Fruit fly (Drosophila melanogaster) Kc167 (cell line): Measurements from ENCODE around the gene CG5849.

Experiments
- Myc ChIP-seq: fragments of >200 bp; optimal IDR thresholded peaks from 2 replicates; lab custom pipeline; 2017; ENCODE audit warnings: missing external identifiers
- Sin3A ChIP-seq: fragments of >200 bp; optimal IDR thresholded peaks from 2 replicates; lab custom pipeline; 2018; ENCODE audit warnings: missing external identifiers
- h ChIP-seq: fragments of >200 bp; optimal IDR thresholded peaks from 3 replicates; lab custom pipeline; 2018; ENCODE audit warnings: missing external identifiers
- insv ChIP-seq: fragments of >200 bp; optimal IDR thresholded peaks from 3 replicates; lab custom pipeline; 2018; ENCODE audit warnings: missing external identifiers
- psq ChIP-seq: fragments of >200 bp; optimal IDR thresholded peaks from 2 replicates; lab custom pipeline; 2017; ENCODE audit warnings: missing external identifiers
- ttk ChIP-seq: sonication (Bioruptor generic); optimal IDR thresholded peaks from 2 replicates; lab custom pipeline; 2017; ENCODE audit warnings: missing external identifiers

Gene CG5849

DNA sequence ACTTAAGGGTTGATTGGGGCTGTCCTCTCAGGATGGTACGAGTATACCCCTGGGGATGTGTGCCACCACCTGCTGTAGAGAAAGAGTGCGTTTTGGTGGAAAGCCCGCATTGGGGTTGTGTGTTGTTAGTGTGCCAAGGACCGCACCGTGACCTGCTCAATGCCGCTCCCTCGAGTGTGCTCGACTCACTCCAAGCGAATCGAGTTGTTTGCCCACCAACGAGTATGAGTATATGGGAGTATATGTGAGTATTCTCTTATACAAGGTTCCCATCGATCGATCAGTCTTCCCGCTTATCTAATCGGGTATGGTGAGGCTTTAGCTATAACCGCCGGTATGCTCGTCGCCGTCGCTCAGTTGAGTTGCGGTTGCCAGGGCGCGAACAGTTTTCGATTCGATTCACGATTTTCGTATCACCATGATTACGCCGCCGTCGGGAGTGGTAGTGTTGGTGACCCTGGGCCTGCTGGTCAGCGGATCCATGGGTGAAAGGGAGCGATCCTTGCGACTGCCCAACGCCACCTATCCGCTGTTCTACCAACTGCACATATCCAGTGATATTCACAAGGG lies at the start of gene CG5849:
Gene CG5849 (plus strand): TSS at position 356 of the 570 bp plus-strand sequence.
- TF ChIP-seq Myc (lab: Kevin White, UChicago): no peak
- TF ChIP-seq h (lab: Kevin White, UChicago): no peak
- no peak for TF ChIP-seq ttk
- no peak for TF ChIP-seq psq
- no peak for TF ChIP-seq insv (lab: Kevin White, UChicago)
- no peak for TF ChIP-seq Sin3A (lab: Kevin White, UChicago)

DNA sequence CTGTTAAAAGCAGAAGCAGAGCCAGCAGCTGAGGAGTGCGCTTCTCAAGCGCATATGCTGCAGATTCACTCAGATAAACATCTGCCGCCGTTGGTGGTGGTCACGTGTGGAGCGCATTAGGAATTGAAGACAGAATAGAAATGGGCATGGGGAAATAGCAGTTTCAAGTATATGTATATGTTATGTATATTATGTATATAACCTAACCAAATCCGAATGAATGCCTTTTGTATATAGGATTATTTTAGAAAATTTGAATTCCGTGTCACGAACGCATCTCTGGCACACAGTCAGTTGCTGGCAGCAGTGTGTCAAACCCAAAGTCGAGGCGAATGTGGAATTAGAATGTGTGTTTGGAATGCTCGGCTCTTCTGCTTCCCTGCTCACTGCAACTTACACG lies 48.8 kb upstream of the CG5849 start:
- TF ChIP-seq ttk: no peak
- no peak for TF ChIP-seq Myc (lab: Kevin White, UChicago)
- TF ChIP-seq psq: no peak
- no peak for TF ChIP-seq h (lab: Kevin White, UChicago)
- no peak for TF ChIP-seq Sin3A (lab: Kevin White, UChicago)
- TF ChIP-seq insv (lab: Kevin White, UChicago): no peak

DNA sequence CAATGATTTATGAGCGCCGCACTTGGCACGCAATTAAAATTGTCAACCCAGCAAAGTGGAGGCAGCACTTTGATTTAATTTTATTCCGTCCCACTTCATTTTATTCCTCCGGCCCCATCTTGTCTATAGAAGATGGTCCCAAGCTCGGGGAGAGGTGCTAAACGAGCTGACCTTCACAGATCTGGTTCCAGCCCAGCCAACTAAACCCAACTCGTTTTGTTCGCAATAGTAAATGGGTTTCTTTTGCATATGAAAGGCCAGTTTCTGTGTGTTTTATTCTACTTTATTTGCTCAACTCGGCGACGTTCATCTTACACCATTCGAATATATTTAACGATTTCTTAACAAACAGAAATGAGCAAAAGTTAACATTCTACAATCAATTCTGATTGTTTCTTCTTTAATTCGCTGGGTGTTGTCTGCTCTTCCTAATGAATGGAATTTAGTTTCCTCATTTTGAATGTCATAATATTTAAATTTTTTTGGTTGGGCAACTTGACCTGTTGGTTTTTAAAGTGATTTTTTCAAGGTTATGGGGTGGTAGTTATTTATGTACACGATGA lies 46.7 kb upstream of the CG5849 start:
- no peak for TF ChIP-seq psq
- TF ChIP-seq ttk: no peak
- TF ChIP-seq insv (lab: Kevin White, UChicago): no peak
- TF ChIP-seq Myc (lab: Kevin White, UChicago): no peak
- TF ChIP-seq h (lab: Kevin White, UChicago): no peak
- no peak for TF ChIP-seq Sin3A (lab: Kevin White, UChicago)

DNA sequence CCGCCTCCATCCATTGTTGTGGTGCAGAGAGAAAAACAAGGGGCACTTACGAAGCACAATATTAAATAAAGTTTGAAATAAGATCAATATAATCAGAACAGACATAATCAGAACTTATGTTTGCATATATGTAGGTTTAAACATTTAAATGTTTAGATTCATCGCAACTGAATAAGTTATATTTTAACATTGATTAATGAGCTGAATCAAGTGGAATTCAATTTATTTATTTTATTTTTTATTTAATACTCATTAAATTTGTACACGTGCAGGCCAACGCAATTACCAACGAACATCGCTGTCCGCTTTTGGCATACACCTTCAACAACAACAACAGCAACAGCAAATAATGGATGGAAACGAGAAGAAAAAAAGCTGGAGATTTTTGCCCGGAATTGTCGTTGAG lies 41.0 kb upstream of the CG5849 start:
- TF ChIP-seq psq: no peak
- no peak for TF ChIP-seq insv (lab: Kevin White, UChicago)
- TF ChIP-seq Sin3A (lab: Kevin White, UChicago): no peak
- no peak for TF ChIP-seq Myc (lab: Kevin White, UChicago)
- no peak for TF ChIP-seq ttk
- no peak for TF ChIP-seq h (lab: Kevin White, UChicago)

- TF ChIP-seq psq: no peak
- TF ChIP-seq ttk: no peak
- TF ChIP-seq insv (lab: Kevin White, UChicago): no peak
- no peak for TF ChIP-seq Myc (lab: Kevin White, UChicago)
- TF ChIP-seq h (lab: Kevin White, UChicago): no peak
- TF ChIP-seq Sin3A (lab: Kevin White, UChicago): no peak
These were observed 39.4 kb upstream of the CG5849 start for dm6 chr3R:21700458-21700857.

DNA sequence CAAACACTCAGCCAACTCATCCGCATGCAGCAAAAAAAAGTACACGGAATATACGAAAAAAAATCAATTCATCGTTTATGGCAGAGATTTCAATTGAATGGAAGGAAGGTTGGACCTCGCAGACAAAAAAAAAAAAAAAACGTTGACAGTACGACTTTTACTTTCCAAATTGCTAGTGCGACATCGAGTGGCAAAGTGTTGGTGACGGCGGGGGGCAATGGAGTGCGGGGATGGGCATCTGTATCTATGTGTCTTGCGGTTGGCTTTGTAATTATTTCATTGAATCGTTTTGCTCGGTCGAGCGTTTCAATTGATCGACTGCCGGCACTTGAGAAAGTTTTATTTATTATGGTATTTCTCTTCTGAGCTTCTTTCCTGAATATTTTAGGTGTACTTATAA lies 38.4 kb upstream of the CG5849 start:
- no peak for TF ChIP-seq Sin3A (lab: Kevin White, UChicago)
- no peak for TF ChIP-seq ttk
- TF ChIP-seq psq: no peak
- no peak for TF ChIP-seq Myc (lab: Kevin White, UChicago)
- no peak for TF ChIP-seq insv (lab: Kevin White, UChicago)

DNA sequence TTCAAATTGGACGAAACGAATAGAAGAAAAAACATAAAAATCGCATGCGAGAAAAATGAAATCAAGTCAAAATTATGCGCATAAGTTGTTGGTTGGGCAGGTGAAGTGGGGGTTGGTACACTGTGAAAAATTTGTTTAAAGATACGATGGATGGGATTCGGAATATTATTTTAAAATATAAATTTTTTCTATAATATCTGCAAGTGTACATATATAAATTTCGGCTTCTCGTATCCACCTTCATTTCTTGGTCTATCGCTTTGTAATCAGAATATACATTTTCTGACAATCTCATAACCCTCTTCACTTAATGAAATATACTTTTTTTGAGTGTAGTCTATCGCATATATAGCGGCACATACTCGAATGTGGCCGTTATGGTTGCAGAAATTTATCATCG lies 36.6 kb upstream of the CG5849 start:
- no peak for TF ChIP-seq Sin3A (lab: Kevin White, UChicago)
- TF ChIP-seq h (lab: Kevin White, UChicago): no peak
- TF ChIP-seq Myc (lab: Kevin White, UChicago): no peak
- TF ChIP-seq insv (lab: Kevin White, UChicago): no peak
- TF ChIP-seq psq: no peak
- no peak for TF ChIP-seq ttk

- TF ChIP-seq Myc (lab: Kevin White, UChicago): no peak
- no peak for TF ChIP-seq h (lab: Kevin White, UChicago)
- TF ChIP-seq psq: no peak
- no peak for TF ChIP-seq insv (lab: Kevin White, UChicago)
- no peak for TF ChIP-seq ttk
- no peak for TF ChIP-seq Sin3A (lab: Kevin White, UChicago)
These were observed 35.5 kb upstream of the CG5849 start for dm6 chr3R:21704439-21704838.

DNA sequence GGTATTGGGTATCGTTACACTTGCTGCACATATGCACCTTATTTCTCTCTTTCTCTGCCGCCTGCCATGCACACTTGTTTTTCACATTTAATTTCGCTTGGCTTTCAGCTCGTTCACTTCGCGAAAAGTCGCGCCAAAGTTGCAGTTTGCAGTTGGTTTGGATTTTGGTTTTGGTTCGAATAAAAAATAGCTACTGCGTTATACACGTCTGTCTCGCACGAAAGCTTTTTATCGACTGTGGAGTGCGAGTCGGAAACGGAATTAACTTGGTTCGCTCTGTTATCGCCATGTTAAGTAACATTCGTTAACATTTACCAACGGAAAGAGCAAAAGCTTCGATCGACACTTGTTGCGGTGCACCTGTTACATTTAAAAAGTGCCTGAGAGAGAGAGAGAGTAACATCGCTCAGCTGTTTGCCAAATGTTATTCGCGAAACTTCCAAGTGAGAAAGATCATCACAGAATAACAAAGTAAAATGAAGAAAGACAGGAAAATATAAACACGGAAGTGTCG lies 20.4 kb upstream of the CG5849 start, which contains the start of gene CG31176:
Gene CG31176 (minus strand): TSS at position 241 of the 514 bp plus-strand sequence.
- TF ChIP-seq insv (lab: Kevin White, UChicago) (no peak), ttk (no peak), Sin3A (lab: Kevin White, UChicago) (no peak), psq (no peak), Myc (lab: Kevin White, UChicago) (no peak), h (lab: Kevin White, UChicago) (no peak)

- TF ChIP-seq ttk (no peak), insv (lab: Kevin White, UChicago) (no peak), h (lab: Kevin White, UChicago) (no peak), Myc (lab: Kevin White, UChicago) (no peak), Sin3A (lab: Kevin White, UChicago) (no peak), psq (no peak)
These were observed 19.9 kb upstream of the CG5849 start for dm6 chr3R:21719934-21720431.

dm6 chr3R:21722457-21722856 lies 17.4 kb upstream of the CG5849 start:
- TF ChIP-seq insv (lab: Kevin White, UChicago) (no peak), psq (no peak), h (lab: Kevin White, UChicago) (no peak), ttk (no peak), Sin3A (lab: Kevin White, UChicago) (no peak), Myc (lab: Kevin White, UChicago) (no peak)

DNA sequence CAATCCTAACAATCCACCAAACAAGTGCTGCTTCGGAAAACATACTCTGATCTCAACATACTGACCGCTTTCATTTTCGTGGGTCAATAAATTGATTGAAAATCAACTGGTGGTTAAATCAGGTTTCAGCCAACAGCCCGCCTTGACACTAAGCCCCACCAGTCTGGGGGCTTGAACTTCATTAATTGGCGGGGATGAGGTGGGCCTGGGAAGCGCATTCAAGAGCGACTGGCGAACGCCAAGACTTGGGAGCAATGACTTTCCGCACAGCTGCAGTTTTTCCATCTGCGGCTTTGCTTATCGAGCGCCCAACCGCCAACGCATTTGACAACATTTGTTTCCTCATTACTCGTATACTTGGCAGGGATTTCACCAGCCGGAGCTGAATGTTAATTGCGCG lies 13.3 kb upstream of the CG5849 start:
- no peak for TF ChIP-seq h (lab: Kevin White, UChicago)
- TF ChIP-seq insv (lab: Kevin White, UChicago): no peak
- no peak for TF ChIP-seq Myc (lab: Kevin White, UChicago)
- no peak for TF ChIP-seq psq
